Worm (Caenorhabditis elegans) whole organism, L1 larva: ENCODE results near the gene C34B4.2.

Source experiments
- C16A3.4 ChIP-seq: fragments of 150-350 bp; optimal IDR thresholded peaks from 2 replicates; lab custom pipeline; 2014; ENCODE audit warnings: missing biosample characterization, missing genetic modification characterization
- aha-1 ChIP-seq: fragments of 150-350 bp; optimal IDR thresholded peaks from 2 replicates; lab custom pipeline; 2014; ENCODE audit warnings: missing biosample characterization, missing genetic modification characterization
- aly-2 ChIP-seq: fragments of 150-350 bp; optimal IDR thresholded peaks from 2 replicates; lab custom pipeline; 2014; ENCODE audit warnings: missing biosample characterization, missing genetic modification characterization
- ama-1 ChIP-seq: fragments of 150-350 bp; optimal IDR thresholded peaks from 2 replicates; lab custom pipeline; 2014
- blmp-1 ChIP-seq: fragments of 150-350 bp; optimal IDR thresholded peaks from 2 replicates; lab custom pipeline; 2014; ENCODE audit warnings: missing biosample characterization, missing genetic modification characterization
- ceh-82 ChIP-seq, 3 experiments: fragments of 150-350 bp in 1 of 3; sonication (generic microtip) in 2 of 3; optimal IDR thresholded peaks; 2 replicates each; lab custom pipeline; 2014 to 2017; ENCODE audit warnings: missing biosample characterization in 3 of 3, missing genetic modification characterization in 3 of 3
- dpl-1 ChIP-seq, 3 experiments: fragments of 150-350 bp in 2 of 3; sonication (generic microtip) in 1 of 3; optimal IDR thresholded peaks; 2 replicates each; lab custom pipeline; 2014 to 2017; ENCODE audit warnings: missing biosample characterization in 3 of 3, missing genetic modification characterization in 3 of 3, missing genetic modification reagents in 3 of 3
- dsc-1 ChIP-seq: sonication (generic microtip); optimal IDR thresholded peaks from 2 replicates; lab custom pipeline; 2016; ENCODE audit warnings: mild to moderate bottlenecking, missing genetic modification characterization, missing compliant biosample characterization
- efl-1 ChIP-seq, 4 experiments: fragments of 150-350 bp; optimal IDR thresholded peaks in 3 of 4; peaks in 1 of 4; 1 replicate in 1 of 4; 2 replicates in 3 of 4; lab custom pipeline; 2014; ENCODE audit warnings: missing biosample characterization in 2 of 4, missing genetic modification characterization in 2 of 4, missing genetic modification reagents in 2 of 4
- egl-13 ChIP-seq: sonication (generic microtip); optimal IDR thresholded peaks from 2 replicates; lab custom pipeline; 2016; ENCODE audit warnings: missing genotype, missing genetic modification reagents, missing genetic modification characterization, missing compliant biosample characterization
- egl-27 ChIP-seq, 2 experiments: fragments of 150-350 bp in 1 of 2; sonication (generic microtip); optimal IDR thresholded peaks; 3 replicates each; lab custom pipeline; 2017 to 2018; ENCODE audit warnings: missing biosample characterization in 2 of 2, missing genetic modification characterization in 2 of 2, missing genetic modification reagents in 2 of 2
- elt-2 ChIP-seq: sonication (generic microtip); optimal IDR thresholded peaks from 2 replicates; lab custom pipeline; 2016; ENCODE audit warnings: missing genetic modification characterization, mild to moderate bottlenecking, inconsistent platforms, missing compliant biosample characterization, missing genetic modification reagents
- fkh-8 ChIP-seq: sonication (generic microtip); optimal IDR thresholded peaks from 2 replicates; lab custom pipeline; 2016; ENCODE audit warnings: mild to moderate bottlenecking, missing genetic modification characterization, missing compliant biosample characterization
- grh-1 ChIP-seq: fragments of 200-800 bp; sonication (Bioruptor generic); IDR thresholded peaks from 2 replicates; pipeline ENCODE4 v1.3.6; 2022; ENCODE audit warnings: missing genetic modification reagents, missing genetic modification characterization, missing compliant biosample characterization
- irx-1 ChIP-seq: sonication (generic microtip); optimal IDR thresholded peaks from 2 replicates; lab custom pipeline; 2016; ENCODE audit warnings: missing genetic modification characterization, missing compliant biosample characterization
- isw-1 ChIP-seq: fragments of 200-800 bp; sonication (Bioruptor generic); IDR thresholded peaks from 2 replicates; pipeline ENCODE4 v1.3.6; 2022; ENCODE audit warnings: missing genetic modification characterization, missing compliant biosample characterization
- jun-1 ChIP-seq: fragments of 150-350 bp; optimal IDR thresholded peaks from 2 replicates; lab custom pipeline; 2014; ENCODE audit warnings: missing biosample characterization, missing genetic modification reagents, missing genetic modification characterization
- lin-14 ChIP-seq: fragments of 200-800 bp; sonication (Bioruptor generic); optimal IDR thresholded peaks from 2 replicates; lab custom pipeline; 2018; ENCODE audit warnings: mild to moderate bottlenecking, missing genetic modification characterization, moderate library complexity, missing compliant biosample characterization
- lin-15B ChIP-seq: fragments of 150-350 bp; sonication (generic microtip); optimal IDR thresholded peaks from 3 replicates; lab custom pipeline; 2014; ENCODE audit warnings: missing biosample characterization, missing genetic modification characterization
- lin-35 ChIP-seq, 2 experiments: fragments of 150-350 bp; optimal IDR thresholded peaks; 2 replicates each; lab custom pipeline; 2014; ENCODE audit warnings: missing biosample characterization in 2 of 2, missing genetic modification characterization in 2 of 2, missing genetic modification reagents in 2 of 2
- lsy-2 ChIP-seq, 2 experiments: fragments of 150-350 bp; optimal IDR thresholded peaks; 2 replicates each; lab custom pipeline; 2014; ENCODE audit warnings: missing biosample characterization in 2 of 2, missing genetic modification characterization in 2 of 2
- mdl-1 ChIP-seq, 2 experiments: fragments of 150-350 bp; optimal IDR thresholded peaks; 2 replicates each; lab custom pipeline; 2014 to 2017; ENCODE audit warnings: missing biosample characterization in 2 of 2, missing genetic modification characterization in 2 of 2, inconsistent platforms in 1 of 2
- mef-2 ChIP-seq: fragments of 150-350 bp; optimal IDR thresholded peaks from 2 replicates; lab custom pipeline; 2014; ENCODE audit warnings: missing biosample characterization, missing genetic modification characterization
- mep-1 ChIP-seq: fragments of 150-350 bp; optimal IDR thresholded peaks from 2 replicates; lab custom pipeline; 2014; ENCODE audit warnings: missing biosample characterization, missing genetic modification characterization
- nhr-19 ChIP-seq: fragments of 200-800 bp; sonication (Bioruptor generic); conservative IDR thresholded peaks from 2 replicates; pipeline ENCODE4 v1.3.6; 2022; ENCODE audit warnings: missing genetic modification characterization, missing compliant biosample characterization
- nhr-20 ChIP-seq: sonication (generic microtip); optimal IDR thresholded peaks from 2 replicates; lab custom pipeline; 2016; ENCODE audit warnings: mild to moderate bottlenecking, missing genetic modification characterization, missing compliant biosample characterization
- nhr-28 ChIP-seq: fragments of 150-350 bp; optimal IDR thresholded peaks from 2 replicates; lab custom pipeline; 2014; ENCODE audit warnings: missing biosample characterization, missing genetic modification characterization
- nhr-47 ChIP-seq: sonication (generic microtip); optimal IDR thresholded peaks from 2 replicates; lab custom pipeline; 2016; ENCODE audit warnings: mild to moderate bottlenecking, missing genetic modification characterization, moderate library complexity, missing compliant biosample characterization
- nhr-71 ChIP-seq: sonication (generic microtip); optimal IDR thresholded peaks from 2 replicates; lab custom pipeline; 2016; ENCODE audit warnings: mild to moderate bottlenecking, missing genetic modification characterization, moderate library complexity, missing compliant biosample characterization
- nhr-77 ChIP-seq: fragments of 150-350 bp; optimal IDR thresholded peaks from 2 replicates; lab custom pipeline; 2014; ENCODE audit warnings: missing biosample characterization, missing genetic modification characterization
- pax-3 ChIP-seq: fragments of 200-800 bp; sonication (Bioruptor generic); optimal IDR thresholded peaks from 2 replicates; lab custom pipeline; 2018; ENCODE audit warnings: mild to moderate bottlenecking, missing genetic modification characterization, moderate library complexity, missing compliant biosample characterization
- pqm-1 ChIP-seq: sonication (generic microtip); optimal IDR thresholded peaks from 3 replicates; lab custom pipeline; 2017; ENCODE audit warnings: missing biosample characterization, missing genetic modification characterization
- rnt-1 ChIP-seq: sonication (generic microtip); optimal IDR thresholded peaks from 2 replicates; lab custom pipeline; 2016; ENCODE audit warnings: mild to moderate bottlenecking, missing genetic modification characterization, moderate library complexity, missing compliant biosample characterization
- skn-1 ChIP-seq: fragments of 150-350 bp; optimal IDR thresholded peaks from 2 replicates; lab custom pipeline; 2014; ENCODE audit warnings: missing biosample characterization, missing genetic modification characterization
- snu-23 ChIP-seq: sonication (generic microtip); optimal IDR thresholded peaks from 2 replicates; lab custom pipeline; 2016; ENCODE audit warnings: missing genetic modification characterization, missing compliant biosample characterization
- swsn-7 ChIP-seq: sonication (generic microtip); optimal IDR thresholded peaks from 2 replicates; lab custom pipeline; 2016; ENCODE audit warnings: missing genetic modification characterization, missing compliant biosample characterization
- tbx-2 ChIP-seq: sonication (generic microtip); optimal IDR thresholded peaks from 2 replicates; lab custom pipeline; 2016; ENCODE audit warnings: missing genetic modification characterization, missing compliant biosample characterization
- tlp-1 ChIP-seq: fragments of 150-350 bp; optimal IDR thresholded peaks from 2 replicates; lab custom pipeline; 2014; ENCODE audit warnings: missing biosample characterization, missing genetic modification characterization
- unc-130 ChIP-seq: fragments of 150-350 bp; optimal IDR thresholded peaks from 2 replicates; lab custom pipeline; 2017; ENCODE audit warnings: missing biosample characterization, missing genetic modification characterization, inconsistent platforms
- unc-30 ChIP-seq: sonication (generic microtip); optimal IDR thresholded peaks from 2 replicates; lab custom pipeline; 2017; ENCODE audit warnings: missing biosample characterization, missing genetic modification characterization
- unc-86 ChIP-seq: sonication (generic microtip); optimal IDR thresholded peaks from 2 replicates; lab custom pipeline; 2016; ENCODE audit warnings: missing genetic modification characterization, missing compliant biosample characterization
- xbp-1 ChIP-seq: sonication (generic microtip); optimal IDR thresholded peaks from 2 replicates; lab custom pipeline; 2016; ENCODE audit warnings: missing genetic modification characterization, missing compliant biosample characterization
- zag-1 ChIP-seq: fragments of 150-350 bp; optimal IDR thresholded peaks from 2 replicates; lab custom pipeline; 2014; ENCODE audit warnings: missing biosample characterization, missing genetic modification characterization
- ztf-11 ChIP-seq, 2 experiments: sonication (generic microtip); optimal IDR thresholded peaks; 2 replicates each; lab custom pipeline; 2016 to 2017; ENCODE audit warnings: missing genetic modification characterization in 2 of 2, missing biosample characterization in 1 of 2, missing compliant biosample characterization in 1 of 2
- ztf-4 ChIP-seq: fragments of 150-350 bp; optimal IDR thresholded peaks from 2 replicates; lab custom pipeline; 2014; ENCODE audit warnings: missing biosample characterization, missing genetic modification characterization

The C34B4.2 gene

DNA sequence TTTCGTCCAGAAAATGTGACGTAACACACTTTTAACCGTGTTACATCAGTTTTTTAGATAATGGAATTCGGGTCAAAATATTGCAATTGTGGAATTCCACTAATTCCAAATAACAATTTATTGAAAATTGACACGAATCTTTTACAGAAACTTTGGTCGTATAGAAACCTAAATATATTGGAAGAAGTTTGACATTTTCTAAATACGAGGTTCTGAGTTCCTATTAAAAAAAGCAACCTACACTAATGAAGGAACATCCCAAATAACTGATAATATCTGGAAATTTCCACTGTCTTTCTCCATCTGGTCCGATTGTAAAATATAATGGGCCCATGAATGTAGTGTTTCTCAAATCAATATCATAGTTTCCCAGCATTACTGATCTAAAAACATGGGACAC is 38.4 kb downstream of the C34B4.2 start:
- TF ChIP-seq jun-1 (no peak), dpl-1 (GFP tag; optimal IDR thresholded peaks at IDR 0.05; lab: Kevin White, UChicago) (no peak), unc-130 (tag; lab: Kevin White, UChicago) (no peak), aly-2 (tag; lab: Kevin White, UChicago) (no peak), nhr-20 (tag; lab: Kevin White, UChicago) (no peak), nhr-19 (GFP tag; lab: Robert Waterston, UW) (no peak), ztf-4 (tag; lab: Kevin White, UChicago) (no peak), blmp-1 (tag; lab: Kevin White, UChicago) (no peak)

DNA sequence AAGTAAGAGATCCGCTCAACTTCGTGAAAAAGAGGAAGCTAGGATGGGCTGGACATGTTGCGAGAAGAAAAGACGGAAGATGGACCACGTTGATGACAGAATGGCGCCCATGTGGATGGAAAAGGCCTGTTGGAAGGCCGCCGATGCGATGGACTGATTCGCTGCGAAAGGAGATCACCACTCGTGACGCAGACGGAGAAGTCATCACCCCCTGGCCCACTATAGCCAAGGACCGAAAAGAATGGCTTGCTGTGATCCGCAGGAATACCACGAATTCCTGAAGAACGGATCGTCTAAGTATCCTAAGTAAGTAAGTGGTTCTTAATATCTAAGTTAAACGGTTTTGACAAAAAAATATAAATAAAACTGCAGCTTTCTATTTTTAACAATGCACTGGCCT is 43.1 kb downstream of the C34B4.2 start:
- peak; percentile 31 for TF ChIP-seq aly-2 (tag; lab: Kevin White, UChicago)

DNA sequence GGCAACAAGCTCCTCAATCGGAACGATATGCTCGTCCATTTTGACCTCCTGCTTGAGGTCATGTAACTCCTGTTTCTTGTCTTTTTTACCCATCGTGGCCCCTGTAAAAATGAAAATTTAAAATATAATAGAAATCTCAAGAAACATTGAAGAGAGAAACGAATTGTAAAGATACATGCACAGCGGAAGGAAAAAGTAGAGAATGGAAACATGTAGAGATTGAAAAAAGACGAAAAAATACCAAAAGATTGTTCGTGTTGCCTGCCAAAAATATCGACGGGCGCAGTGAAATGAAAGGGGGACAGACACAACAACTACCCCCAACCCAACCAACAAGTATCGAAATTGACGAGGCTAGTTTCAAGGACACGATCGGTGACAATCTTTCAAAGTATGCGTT is 47.0 kb downstream of the C34B4.2 start, which contains the start of gene eat-6:
TSS of gene eat-6 (minus strand) at position 101 of the 400 bp plus-strand sequence.
- TF ChIP-seq unc-30 (tag; lab: Kevin White, UChicago) (no peak), dpl-1 (GFP tag; optimal IDR thresholded peaks at IDR 0.05; lab: Kevin White, UChicago) (peak in 1 of 3 experiments; percentile 15), blmp-1 (tag; lab: Kevin White, UChicago) (peak; percentile 45)

DNA sequence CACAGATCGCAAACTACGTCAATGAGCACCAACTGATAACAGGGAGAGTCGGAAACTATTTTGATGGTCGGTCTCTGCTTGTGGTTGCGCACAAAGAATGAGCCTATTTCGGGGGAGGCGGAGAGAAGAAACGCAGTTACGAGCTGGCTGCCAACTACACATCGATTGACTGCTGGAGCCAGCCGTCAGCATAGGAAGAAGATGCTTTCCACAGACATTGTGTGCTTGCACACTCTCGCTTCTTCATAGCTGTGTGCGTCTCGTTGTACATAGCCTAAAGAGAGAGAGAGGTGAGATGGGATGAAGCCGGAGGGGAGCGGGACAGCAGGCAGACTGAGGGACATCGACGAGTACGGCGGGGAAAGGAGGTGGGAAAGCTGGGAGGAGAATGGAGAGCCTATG is 47.6 kb downstream of the C34B4.2 start:
- TF ChIP-seq grh-1 (GFP tag; lab: Robert Waterston, UW) (no peak), irx-1 (tag; lab: Kevin White, UChicago) (peak; percentile 50), lsy-2 (tag; optimal IDR thresholded peaks at IDR 0.05; lab: Kevin White, UChicago) (peak; percentile 10 to 49), rnt-1 (peak; percentile 42), ama-1 (peak; percentile 33), ztf-11 (tag; optimal IDR thresholded peaks at IDR 0.05; lab: Kevin White, UChicago) (peak in 1 of 2 experiments; percentile 16), ztf-4 (tag; lab: Kevin White, UChicago) (peak; percentile 37), nhr-19 (GFP tag; lab: Robert Waterston, UW) (peak; percentile 52), efl-1 (optimal IDR thresholded peaks at IDR 0.05; lab: Kevin White, UChicago) (peak; percentile 27 to 40), efl-1 (GFP tag; optimal IDR thresholded peaks at IDR 0.05 in 1 of 2; lab: Kevin White, UChicago) (no peak), egl-13 (tag; lab: Kevin White, UChicago) (peak; percentile 57), lin-14 (GFP tag; lab: Kevin White, UChicago) (peak; percentile 88), mef-2 (tag; lab: Kevin White, UChicago) (peak; percentile 14), fkh-8 (tag; lab: Kevin White, UChicago) (peak; percentile 82), tlp-1 (tag; lab: Kevin White, UChicago) (no peak), C16A3.4 (tag; lab: Kevin White, UChicago) (no peak), nhr-28 (tag; lab: Kevin White, UChicago) (no peak), isw-1 (GFP tag; lab: Robert Waterston, UW) (peak; percentile 36; the same call in 1 of the 2 replicates), snu-23 (GFP tag; lab: Kevin White, UChicago) (peak; percentile 48), pqm-1 (tag; lab: Kevin White, UChicago) (no peak), tbx-2 (tag; lab: Kevin White, UChicago) (peak; percentile 47), dsc-1 (tag; lab: Kevin White, UChicago) (peak; percentile 2), egl-27 (tag; optimal IDR thresholded peaks at IDR 0.05; lab: Kevin White, UChicago) (peak in 1 of 2 experiments; percentile 28), nhr-20 (tag; lab: Kevin White, UChicago) (peak; percentile 29), dpl-1 (GFP tag; optimal IDR thresholded peaks at IDR 0.05; lab: Kevin White, UChicago) (peak in 1 of 3 experiments; percentile 49), skn-1 (tag; lab: Kevin White, UChicago) (peak; percentile 12), elt-2 (peak; percentile 84), unc-86 (tag; lab: Kevin White, UChicago) (peak; percentile 51), nhr-77 (tag; lab: Kevin White, UChicago) (peak; percentile 13), zag-1 (tag; lab: Kevin White, UChicago) (no peak), ceh-82 (tag; optimal IDR thresholded peaks at IDR 0.05; lab: Kevin White, UChicago) (peak; percentile 23 to 68 (median 54)), mep-1 (tag; lab: Kevin White, UChicago) (peak; percentile 28), nhr-71 (tag; lab: Kevin White, UChicago) (peak; percentile 62), pax-3 (tag; lab: Kevin White, UChicago) (peak; percentile 26), blmp-1 (tag; lab: Kevin White, UChicago) (no peak), nhr-47 (tag; lab: Kevin White, UChicago) (peak; percentile 49), mdl-1 (tag; optimal IDR thresholded peaks at IDR 0.05; lab: Kevin White, UChicago) (peak in 1 of 2 experiments; percentile 12), xbp-1 (tag; lab: Kevin White, UChicago) (peak; percentile 36), lin-15B (no peak), jun-1 (peak; percentile 61), lin-35 (GFP tag; optimal IDR thresholded peaks at IDR 0.05; lab: Kevin White, UChicago) (peak; percentile 38 to 41), swsn-7 (peak; percentile 57), aha-1 (no peak)
